Fruit fly (Drosophila melanogaster): ENCODE results near the gene GramD1B.

DNA sequence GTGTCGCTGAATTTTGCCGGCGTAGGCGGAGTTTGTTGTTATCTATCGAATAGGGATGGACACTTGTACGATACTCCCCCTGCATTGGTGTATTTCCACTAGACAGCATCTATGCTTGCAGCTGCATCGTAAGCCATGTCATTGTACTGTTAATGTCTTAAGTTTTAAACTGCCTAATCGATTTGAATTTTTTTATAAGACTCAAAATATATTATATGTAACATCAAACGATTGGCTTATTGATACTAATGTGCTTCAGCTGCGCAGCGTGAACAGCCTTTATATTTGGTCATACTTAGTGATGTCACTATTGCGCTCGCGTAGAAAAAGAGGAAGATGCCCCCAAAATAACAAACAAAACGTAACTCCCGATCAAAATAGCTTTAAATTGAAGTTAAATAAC is 3.5 kb upstream of the GramD1B start, which contains the start of the genes CG9662 and Ptpa:
- TF ChIP-seq Snoo (tag; optimal IDR thresholded peaks at IDR 0.05) (no peak), gl (tag; optimal IDR thresholded peaks at IDR 0.05) (no peak), Ets98B (GFP tag; IDR thresholded peaks at IDR 0.05) (peak; percentile 42), Pif1A (GFP tag; optimal IDR thresholded peaks at IDR 0.05) (peak; percentile 54), CG15710 (tag; optimal IDR thresholded peaks at IDR 0.05) (peak; percentile 61), EcR (GFP tag; optimal IDR thresholded peaks at IDR 0.05) (no peak)
